Worm (Caenorhabditis elegans) whole organism, L3 larva: Measurements from ENCODE around the gene W04H10.1.

ENCODE experiments used
- ZK546.5 ChIP-seq: sonication (generic microtip); optimal IDR thresholded peaks from 2 replicates; lab custom pipeline; 2017; ENCODE audit warnings: missing biosample characterization, missing genetic modification characterization
- ceh-82 ChIP-seq: fragments of 150-350 bp; optimal IDR thresholded peaks from 2 replicates; lab custom pipeline; 2014; ENCODE audit warnings: missing biosample characterization, missing genetic modification characterization
- elt-3 ChIP-seq, 3 experiments: fragments of 150-350 bp in 1 of 3; sonication (generic microtip) in 2 of 3; optimal IDR thresholded peaks; 2 replicates in 2 of 3; 4 replicates in 1 of 3; lab custom pipeline; 2014 to 2017; ENCODE audit warnings: missing biosample characterization in 3 of 3, missing genetic modification characterization in 3 of 3
- mdl-1 ChIP-seq: fragments of 150-350 bp; optimal IDR thresholded peaks from 2 replicates; lab custom pipeline; 2014; ENCODE audit warnings: missing biosample characterization, missing genetic modification characterization
- nfya-1 ChIP-seq: sonication (generic microtip); optimal IDR thresholded peaks from 2 replicates; lab custom pipeline; 2017; ENCODE audit warnings: missing genetic modification characterization, mild to moderate bottlenecking, missing compliant biosample characterization, antibody characterized with exemption, moderate library complexity; ENCODE audit not compliant: insufficient read depth
- nhr-11 ChIP-seq: fragments of 150-350 bp; optimal IDR thresholded peaks from 2 replicates; lab custom pipeline; 2014; ENCODE audit warnings: missing biosample characterization, missing genetic modification characterization
- nhr-23 ChIP-seq: fragments of 150-350 bp; optimal IDR thresholded peaks from 2 replicates; lab custom pipeline; 2014; ENCODE audit warnings: missing biosample characterization, missing genetic modification reagents, missing genetic modification characterization
- nhr-237 ChIP-seq: fragments of 150-350 bp; optimal IDR thresholded peaks from 2 replicates; lab custom pipeline; 2014; ENCODE audit warnings: missing biosample characterization, missing genetic modification characterization
- pqm-1 ChIP-seq: fragments of 150-350 bp; optimal IDR thresholded peaks from 2 replicates; lab custom pipeline; 2017; ENCODE audit warnings: missing biosample characterization, missing genetic modification characterization, inconsistent platforms
- sea-2 ChIP-seq: fragments of 150-350 bp; sonication (generic microtip); optimal IDR thresholded peaks from 4 replicates; lab custom pipeline; 2014; ENCODE audit warnings: missing biosample characterization, missing genetic modification reagents, missing genetic modification characterization
- snpc-4 ChIP-seq: fragments of 150-350 bp; optimal IDR thresholded peaks from 2 replicates; lab custom pipeline; 2014; ENCODE audit warnings: missing biosample characterization, missing genetic modification characterization
- tbx-2 ChIP-seq: sonication (generic microtip); optimal IDR thresholded peaks from 2 replicates; lab custom pipeline; 2016; ENCODE audit warnings: mild to moderate bottlenecking, missing genetic modification characterization, missing compliant biosample characterization
- ztf-11 ChIP-seq: fragments of 150-350 bp; optimal IDR thresholded peaks from 2 replicates; lab custom pipeline; 2014; ENCODE audit warnings: missing biosample characterization, missing genetic modification characterization

DNA sequence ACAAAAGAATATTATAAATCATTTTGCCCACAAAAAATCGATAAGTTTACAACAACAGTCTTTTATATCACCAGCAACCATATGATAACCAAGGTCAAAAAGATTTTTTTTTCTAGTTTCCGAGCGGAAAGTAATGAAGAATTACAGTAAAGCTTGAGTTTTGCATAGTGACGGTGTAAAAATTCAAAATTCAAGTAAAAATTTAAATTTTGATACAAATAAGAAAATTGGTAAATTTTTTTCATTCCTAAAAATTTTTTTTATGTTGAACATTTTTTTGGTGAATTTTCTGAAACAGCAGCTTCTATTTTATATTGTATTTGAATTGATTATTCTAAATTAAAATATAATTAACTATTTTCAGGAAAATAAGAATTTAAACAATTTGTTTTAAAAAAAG lies 40.1 kb upstream of the W04H10.1 start, which contains the start of gene W08F4.5:
- TF ChIP-seq sea-2, result no peak
- TF ChIP-seq nhr-23 (tag; lab: Kevin White, UChicago), result peak; percentile 48
- TF ChIP-seq mdl-1 (tag; lab: Kevin White, UChicago), result no peak
- TF ChIP-seq snpc-4 (tag; lab: Kevin White, UChicago), result no peak
- TF ChIP-seq ceh-82 (tag; lab: Kevin White, UChicago), result no peak
- no peak for TF ChIP-seq nfya-1 (tag; lab: Kevin White, UChicago)
- no peak for TF ChIP-seq pqm-1 (tag; lab: Kevin White, UChicago)
- TF ChIP-seq nhr-11 (tag; lab: Kevin White, UChicago), result no peak
- TF ChIP-seq elt-3 (tag; optimal IDR thresholded peaks at IDR 0.05; lab: Kevin White, UChicago), result no peak
- TF ChIP-seq ztf-11, result no peak
- no peak for TF ChIP-seq nhr-237 (tag; lab: Kevin White, UChicago)
- no peak for TF ChIP-seq tbx-2 (tag; lab: Kevin White, UChicago)
- TF ChIP-seq ZK546.5, result no peak
